Worm (Caenorhabditis elegans) whole organism, early embryonic: Measurements from ENCODE around the gene C01F6.14.

Experiments
- B0310.2 ChIP-seq: sonication (generic microtip); optimal IDR thresholded peaks from 2 replicates; lab custom pipeline; 2016; ENCODE audit warnings: mild to moderate bottlenecking, missing genetic modification characterization, missing compliant biosample characterization
- F13C5.2 ChIP-seq: sonication (generic microtip); optimal IDR thresholded peaks from 2 replicates; lab custom pipeline; 2017; ENCODE audit warnings: mild to moderate bottlenecking, missing genetic modification characterization, inconsistent platforms, missing compliant biosample characterization
- aly-1 ChIP-seq: sonication (generic microtip); optimal IDR thresholded peaks from 2 replicates; lab custom pipeline; 2016; ENCODE audit warnings: missing genetic modification characterization, missing compliant biosample characterization
- ama-1 ChIP-seq: fragments of 150-350 bp; optimal IDR thresholded peaks from 2 replicates; lab custom pipeline; 2014
- ceh-13 ChIP-seq: fragments of 200-800 bp; sonication (Bioruptor generic); optimal IDR thresholded peaks from 2 replicates; lab custom pipeline; 2018; ENCODE audit warnings: mild to moderate bottlenecking, missing genetic modification characterization, missing compliant biosample characterization
- ceh-36 ChIP-seq: sonication (generic microtip); optimal IDR thresholded peaks from 2 replicates; lab custom pipeline; 2016; ENCODE audit warnings: missing genetic modification characterization, inconsistent platforms, missing compliant biosample characterization
- ets-7 ChIP-seq: sonication (generic microtip); optimal IDR thresholded peaks from 2 replicates; lab custom pipeline; 2016; ENCODE audit warnings: missing genotype, missing genetic modification characterization, missing compliant biosample characterization
- flt-1 ChIP-seq: fragments of 200-800 bp; sonication (Bioruptor generic); IDR thresholded peaks from 2 replicates; pipeline ENCODE4 v1.3.6; 2022; ENCODE audit warnings: missing genetic modification characterization, missing compliant biosample characterization
- hmbx-1 ChIP-seq: sonication (generic microtip); optimal IDR thresholded peaks from 2 replicates; lab custom pipeline; 2016; ENCODE audit warnings: mild to moderate bottlenecking, missing genetic modification characterization, missing compliant biosample characterization
- hmg-4 ChIP-seq: fragments of 200-800 bp; sonication (Bioruptor generic); optimal IDR thresholded peaks from 2 replicates; lab custom pipeline; 2018; ENCODE audit warnings: mild to moderate bottlenecking, missing genetic modification characterization, missing compliant biosample characterization
- hnd-1 ChIP-seq: sonication (generic microtip); optimal IDR thresholded peaks from 2 replicates; lab custom pipeline; 2016; ENCODE audit warnings: missing genetic modification characterization, missing compliant biosample characterization
- pes-1 ChIP-seq: fragments of 200-800 bp; sonication (Bioruptor generic); IDR thresholded peaks from 2 replicates; pipeline ENCODE4 v1.3.6; 2022; ENCODE audit warnings: missing genetic modification reagents, missing genetic modification characterization, missing compliant biosample characterization
- scrt-1 ChIP-seq: fragments of 200-800 bp; sonication (Bioruptor generic); IDR thresholded peaks from 2 replicates; pipeline ENCODE4 v1.3.6; 2022; ENCODE audit warnings: missing genetic modification characterization, missing compliant biosample characterization
- sea-1 ChIP-seq: fragments of 200-800 bp; sonication (Bioruptor generic); conservative IDR thresholded peaks from 2 replicates; pipeline ENCODE4 v1.3.6; 2022; ENCODE audit warnings: missing genetic modification characterization, missing compliant biosample characterization
- tbx-11 ChIP-seq: fragments of 200-800 bp; sonication (Bioruptor generic); IDR thresholded peaks from 2 replicates; pipeline ENCODE4 v1.3.6; 2022; ENCODE audit warnings: missing genetic modification characterization, missing compliant biosample characterization
- tbx-37 ChIP-seq: fragments of 200-800 bp; sonication (Bioruptor generic); conservative IDR thresholded peaks from 2 replicates; pipeline ENCODE4 v1.3.6; 2022; ENCODE audit warnings: missing genetic modification reagents, missing genetic modification characterization, missing compliant biosample characterization
- tra-4 ChIP-seq: sonication (generic microtip); optimal IDR thresholded peaks from 2 replicates; lab custom pipeline; 2017; ENCODE audit warnings: missing genetic modification characterization, missing compliant biosample characterization

C01F6.14 gene

DNA sequence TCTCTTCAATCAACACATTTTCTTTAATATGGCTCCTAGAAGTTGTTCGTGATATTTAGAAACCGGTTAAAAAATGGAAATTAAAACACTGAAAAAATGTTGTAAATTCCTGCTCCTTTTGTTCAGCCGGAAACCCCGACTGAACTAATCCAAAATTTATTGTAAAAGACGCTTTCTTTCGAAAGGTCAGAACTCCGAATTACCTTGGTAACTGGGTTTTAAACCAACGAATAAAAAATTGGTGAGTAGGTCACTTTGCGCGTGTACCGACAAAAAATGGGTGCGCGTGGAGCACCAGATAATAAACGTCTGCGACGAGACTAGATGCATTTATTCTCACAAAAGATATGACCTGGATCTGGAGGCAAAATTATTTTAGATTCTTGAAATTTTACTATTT lies 26.7 kb upstream of the C01F6.14 start:
- TF ChIP-seq ceh-13 (GFP tag; lab: Kevin White, UChicago) (no peak), ama-1 (no peak), scrt-1 (GFP tag; lab: Robert Waterston, UW) (no peak), hmg-4 (GFP tag; lab: Kevin White, UChicago) (no peak), flt-1 (GFP tag; lab: Robert Waterston, UW) (no peak), hmbx-1 (tag; lab: Kevin White, UChicago) (no peak), tra-4 (tag; lab: Kevin White, UChicago) (no peak), ceh-36 (tag; lab: Kevin White, UChicago) (no peak), aly-1 (tag; lab: Kevin White, UChicago) (no peak), pes-1 (GFP tag; lab: Robert Waterston, UW) (no peak), sea-1 (GFP tag; lab: Robert Waterston, UW) (no peak), B0310.2 (tag; lab: Kevin White, UChicago) (no peak), hnd-1 (tag; lab: Kevin White, UChicago) (no peak), ets-7 (tag; lab: Kevin White, UChicago) (no peak)

DNA sequence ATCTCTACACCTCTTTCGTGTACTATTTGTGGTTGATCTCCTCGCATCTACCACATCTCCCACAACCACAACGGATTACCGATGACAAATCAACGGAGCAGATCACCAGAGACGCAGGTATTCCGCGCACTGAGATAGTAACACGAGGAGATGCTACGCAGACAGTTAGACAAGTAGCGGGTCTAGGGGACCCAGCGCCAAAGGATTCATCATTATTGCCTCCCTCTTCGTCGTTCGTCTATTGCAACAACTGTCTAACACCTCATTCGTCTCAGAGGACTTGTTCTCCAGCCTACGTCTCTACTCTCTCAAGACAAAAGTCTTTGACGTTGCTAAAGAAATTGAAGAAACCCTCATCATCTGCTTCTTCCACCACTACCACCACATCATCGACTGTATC lies 17.6 kb upstream of the C01F6.14 start:
- TF ChIP-seq ama-1 (no peak), tbx-11 (GFP tag; lab: Robert Waterston, UW) (no peak), ceh-36 (tag; lab: Kevin White, UChicago) (no peak), sea-1 (GFP tag; lab: Robert Waterston, UW) (no peak), B0310.2 (tag; lab: Kevin White, UChicago) (no peak), ets-7 (tag; lab: Kevin White, UChicago) (no peak), pes-1 (GFP tag; lab: Robert Waterston, UW) (no peak), scrt-1 (GFP tag; lab: Robert Waterston, UW) (no peak), tra-4 (tag; lab: Kevin White, UChicago) (no peak), flt-1 (GFP tag; lab: Robert Waterston, UW) (no peak), hmg-4 (GFP tag; lab: Kevin White, UChicago) (no peak), hmbx-1 (tag; lab: Kevin White, UChicago) (no peak), ceh-13 (GFP tag; lab: Kevin White, UChicago) (no peak), hnd-1 (tag; lab: Kevin White, UChicago) (no peak), F13C5.2 (tag; lab: Kevin White, UChicago) (no peak)

DNA sequence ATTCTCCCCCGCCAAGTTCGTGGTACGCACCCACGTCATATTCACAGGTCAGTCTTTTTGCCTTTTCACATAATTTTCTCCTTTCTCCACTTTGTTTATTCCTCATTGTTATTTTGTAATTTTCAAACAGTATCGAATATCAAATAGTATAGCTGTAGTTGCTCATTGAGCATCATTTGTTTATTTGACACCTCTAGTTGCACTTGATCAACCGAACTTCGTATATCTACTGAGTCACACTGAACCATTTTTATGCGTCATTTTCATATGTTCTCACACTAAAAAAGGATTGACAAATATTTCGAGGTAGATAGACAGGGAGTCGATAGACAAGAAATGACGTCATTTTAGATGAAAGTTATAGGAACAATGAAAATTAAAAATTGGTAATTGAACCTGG lies 16.3 kb upstream of the C01F6.14 start:
- TF ChIP-seq pes-1 (GFP tag; lab: Robert Waterston, UW) (no peak), hmbx-1 (tag; lab: Kevin White, UChicago) (no peak), hnd-1 (tag; lab: Kevin White, UChicago) (no peak), scrt-1 (GFP tag; lab: Robert Waterston, UW) (no peak), aly-1 (tag; lab: Kevin White, UChicago) (no peak), B0310.2 (tag; lab: Kevin White, UChicago) (no peak), flt-1 (GFP tag; lab: Robert Waterston, UW) (no peak), tbx-37 (GFP tag; lab: Robert Waterston, UW) (no peak), ets-7 (tag; lab: Kevin White, UChicago) (no peak), ceh-13 (GFP tag; lab: Kevin White, UChicago) (no peak), ceh-36 (tag; lab: Kevin White, UChicago) (no peak), tbx-11 (GFP tag; lab: Robert Waterston, UW) (no peak), ama-1 (no peak)

DNA sequence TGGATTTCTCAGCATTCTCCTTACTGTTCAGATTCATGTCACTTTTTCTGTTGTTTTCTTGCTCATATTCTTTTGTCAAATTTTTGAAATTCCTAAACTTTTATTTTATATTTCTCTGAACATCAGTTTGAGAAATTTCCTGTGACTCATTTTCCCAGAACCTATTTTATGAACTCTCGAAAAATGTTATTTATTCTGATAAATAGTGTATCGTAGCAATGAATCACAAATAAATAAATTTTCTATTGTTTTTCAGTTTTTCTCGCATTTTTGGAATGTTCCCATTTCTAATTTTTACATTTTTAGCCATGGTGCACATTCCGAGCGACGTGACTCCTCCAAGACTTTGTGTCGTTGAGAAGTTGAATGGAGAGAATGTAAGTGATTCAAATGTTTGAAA lies 14.9 kb upstream of the C01F6.14 start, which contains the start of gene nrfl-1:
TSS of gene nrfl-1 (plus strand) at position 301 of the 400 bp plus-strand sequence.
- TF ChIP-seq sea-1 (GFP tag; lab: Robert Waterston, UW) (no peak), F13C5.2 (tag; lab: Kevin White, UChicago) (no peak), ceh-36 (tag; lab: Kevin White, UChicago) (no peak), hmbx-1 (tag; lab: Kevin White, UChicago) (no peak), ceh-13 (GFP tag; lab: Kevin White, UChicago) (no peak), aly-1 (tag; lab: Kevin White, UChicago) (no peak), tbx-37 (GFP tag; lab: Robert Waterston, UW) (no peak), ets-7 (tag; lab: Kevin White, UChicago) (no peak), pes-1 (GFP tag; lab: Robert Waterston, UW) (no peak), tra-4 (tag; lab: Kevin White, UChicago) (no peak), hnd-1 (tag; lab: Kevin White, UChicago) (no peak), flt-1 (GFP tag; lab: Robert Waterston, UW) (no peak), ama-1 (no peak), tbx-11 (GFP tag; lab: Robert Waterston, UW) (no peak), hmg-4 (GFP tag; lab: Kevin White, UChicago) (no peak), B0310.2 (tag; lab: Kevin White, UChicago) (no peak)

DNA sequence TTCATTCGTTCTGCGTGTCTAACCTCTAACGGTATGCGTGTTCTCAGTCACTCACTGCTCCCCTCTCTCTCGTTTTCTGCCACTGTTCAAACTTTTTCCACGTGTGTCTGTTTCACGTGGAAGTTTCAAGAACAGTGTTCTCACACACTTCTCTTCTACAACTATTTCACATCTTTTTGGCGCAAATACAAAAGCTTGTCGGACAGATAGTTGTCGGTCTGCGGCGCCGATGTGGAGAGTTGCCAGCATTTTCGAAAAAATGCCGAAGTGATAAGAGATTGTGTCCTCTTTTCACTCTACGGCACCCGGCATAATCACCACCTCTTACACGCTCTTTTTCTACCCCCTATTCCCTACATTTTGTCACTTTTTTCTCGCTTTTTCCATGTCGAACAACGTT lies 14.4 kb upstream of the C01F6.14 start:
- TF ChIP-seq hnd-1 (tag; lab: Kevin White, UChicago) (no peak), sea-1 (GFP tag; lab: Robert Waterston, UW) (no peak), scrt-1 (GFP tag; lab: Robert Waterston, UW) (no peak), ama-1 (no peak), tra-4 (tag; lab: Kevin White, UChicago) (no peak), B0310.2 (tag; lab: Kevin White, UChicago) (no peak), tbx-37 (GFP tag; lab: Robert Waterston, UW) (no peak), ceh-36 (tag; lab: Kevin White, UChicago) (no peak), hmbx-1 (tag; lab: Kevin White, UChicago) (no peak), ceh-13 (GFP tag; lab: Kevin White, UChicago) (no peak), flt-1 (GFP tag; lab: Robert Waterston, UW) (no peak), ets-7 (tag; lab: Kevin White, UChicago) (no peak), tbx-11 (GFP tag; lab: Robert Waterston, UW) (no peak), pes-1 (GFP tag; lab: Robert Waterston, UW) (no peak), aly-1 (tag; lab: Kevin White, UChicago) (no peak), F13C5.2 (tag; lab: Kevin White, UChicago) (no peak), hmg-4 (GFP tag; lab: Kevin White, UChicago) (no peak)

DNA sequence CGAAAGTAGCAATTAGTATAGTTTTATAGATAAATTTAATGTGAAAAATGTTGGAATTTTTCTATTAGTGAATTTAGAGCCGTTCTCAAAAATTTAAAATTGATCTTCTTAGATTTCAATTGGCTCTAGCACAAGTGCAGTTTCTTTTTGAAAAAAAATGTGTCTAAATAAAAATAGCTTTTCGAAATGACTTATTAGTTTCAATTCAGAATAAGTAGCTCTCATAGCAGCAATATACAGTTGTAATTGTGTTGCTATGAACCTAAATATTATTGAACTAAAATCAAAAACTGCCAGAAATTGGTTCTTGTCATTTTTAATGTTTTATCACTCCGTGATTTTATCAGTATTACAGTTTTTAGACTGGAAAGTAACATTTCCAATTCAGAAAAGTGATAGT lies 13.8 kb upstream of the C01F6.14 start:
- TF ChIP-seq F13C5.2 (tag; lab: Kevin White, UChicago): no peak
- TF ChIP-seq ets-7 (tag; lab: Kevin White, UChicago): no peak
- no peak for TF ChIP-seq B0310.2 (tag; lab: Kevin White, UChicago)
- TF ChIP-seq hmg-4 (GFP tag; lab: Kevin White, UChicago): no peak
